Worm (Caenorhabditis elegans) whole organism, L1 larva: ENCODE data around the gene tsp-2.

Source experiments
- aly-2 ChIP-seq: fragments of 150-350 bp; optimal IDR thresholded peaks from 2 replicates; lab custom pipeline; 2014; ENCODE audit warnings: missing biosample characterization, missing genetic modification characterization
- ama-1 ChIP-seq: fragments of 150-350 bp; optimal IDR thresholded peaks from 2 replicates; lab custom pipeline; 2014
- isw-1 ChIP-seq: fragments of 200-800 bp; sonication (Bioruptor generic); IDR thresholded peaks from 2 replicates; pipeline ENCODE4 v1.3.6; 2022; ENCODE audit warnings: missing genetic modification characterization, missing compliant biosample characterization
- lin-13 ChIP-seq: fragments of 150-350 bp; optimal IDR thresholded peaks from 2 replicates; lab custom pipeline; 2014; ENCODE audit warnings: missing biosample characterization, missing genetic modification reagents, missing genetic modification characterization
- mep-1 ChIP-seq: fragments of 150-350 bp; optimal IDR thresholded peaks from 2 replicates; lab custom pipeline; 2014; ENCODE audit warnings: missing biosample characterization, missing genetic modification characterization
- nhr-11 ChIP-seq: fragments of 150-350 bp; optimal IDR thresholded peaks from 2 replicates; lab custom pipeline; 2014; ENCODE audit warnings: missing biosample characterization, missing genetic modification characterization
- nhr-12 ChIP-seq: sonication (generic microtip); optimal IDR thresholded peaks from 2 replicates; lab custom pipeline; 2017; ENCODE audit warnings: missing biosample characterization, missing genetic modification characterization
- skn-1 ChIP-seq: fragments of 150-350 bp; optimal IDR thresholded peaks from 2 replicates; lab custom pipeline; 2014; ENCODE audit warnings: missing biosample characterization, missing genetic modification characterization
- snpc-4 ChIP-seq: fragments of 150-350 bp; optimal IDR thresholded peaks from 2 replicates; lab custom pipeline; 2014; ENCODE audit warnings: missing biosample characterization, missing genetic modification characterization
- tbx-2 ChIP-seq: sonication (generic microtip); optimal IDR thresholded peaks from 2 replicates; lab custom pipeline; 2016; ENCODE audit warnings: missing genetic modification characterization, missing compliant biosample characterization
- unc-30 ChIP-seq: sonication (generic microtip); optimal IDR thresholded peaks from 2 replicates; lab custom pipeline; 2017; ENCODE audit warnings: missing biosample characterization, missing genetic modification characterization
- zip-4 ChIP-seq: fragments of 200-800 bp; sonication (Bioruptor generic); optimal IDR thresholded peaks from 2 replicates; lab custom pipeline; 2018; ENCODE audit warnings: mild to moderate bottlenecking, missing genetic modification characterization, moderate library complexity, missing compliant biosample characterization

ce11 chrIII:8263377-8263776 lies 25.6 kb upstream of the tsp-2 start, which contains the start of gene col-91:
- no peak for TF ChIP-seq lin-13 (GFP tag; lab: Kevin White, UChicago)
- no peak for TF ChIP-seq aly-2
- no peak for TF ChIP-seq nhr-12 (tag; lab: Kevin White, UChicago)
- no peak for TF ChIP-seq isw-1 (GFP tag; lab: Robert Waterston, UW)
- no peak for TF ChIP-seq unc-30
- no peak for TF ChIP-seq ama-1 (lab: Kevin White, UChicago)
- TF ChIP-seq mep-1 (tag; lab: Kevin White, UChicago), result no peak
- TF ChIP-seq zip-4 (GFP tag; lab: Kevin White, UChicago), result no peak
- TF ChIP-seq tbx-2 (tag; lab: Kevin White, UChicago), result no peak
- TF ChIP-seq snpc-4, result no peak
- TF ChIP-seq nhr-11 (tag; lab: Kevin White, UChicago), result no peak
- no peak for TF ChIP-seq skn-1 (tag; lab: Kevin White, UChicago)
